Fruit fly (Drosophila melanogaster) S2 (cell line): ENCODE measurements around the gene CG14518.

Experiments
- CG8478 ChIP-seq: fragments of >200 bp; optimal IDR thresholded peaks from 2 replicates; lab custom pipeline; 2018
- CTCF ChIP-seq, 2 experiments: fragments of >200 bp; optimal IDR thresholded peaks; 2 replicates each; lab custom pipeline; 2018

CG14518 gene

DNA sequence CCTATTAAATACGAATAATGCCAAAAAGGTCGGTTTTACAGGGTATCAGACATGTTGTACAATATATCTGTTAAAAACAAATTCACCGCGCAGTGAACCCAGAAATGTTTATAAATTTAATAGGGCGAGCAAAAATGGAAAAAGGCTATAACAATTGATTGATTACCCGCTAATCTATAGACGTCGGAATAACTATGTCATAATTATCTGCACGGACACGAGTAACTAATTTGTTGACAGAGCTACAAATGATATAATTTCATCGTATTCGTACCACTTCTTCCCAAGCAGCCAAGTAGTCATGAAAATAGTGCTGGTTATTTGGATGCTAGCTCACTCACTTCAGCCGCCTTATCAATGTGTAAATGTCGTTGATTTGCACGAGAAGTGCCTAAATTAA is at the start of gene CG14518:
Gene CG14518 (plus strand): TSS at position 301 of the 400 bp plus-strand sequence.
- TF ChIP-seq CG8478 (lab: Kevin White, UChicago) (no peak), CTCF (optimal IDR thresholded peaks at IDR 0.05; lab: Kevin White, UChicago) (no peak)

DNA sequence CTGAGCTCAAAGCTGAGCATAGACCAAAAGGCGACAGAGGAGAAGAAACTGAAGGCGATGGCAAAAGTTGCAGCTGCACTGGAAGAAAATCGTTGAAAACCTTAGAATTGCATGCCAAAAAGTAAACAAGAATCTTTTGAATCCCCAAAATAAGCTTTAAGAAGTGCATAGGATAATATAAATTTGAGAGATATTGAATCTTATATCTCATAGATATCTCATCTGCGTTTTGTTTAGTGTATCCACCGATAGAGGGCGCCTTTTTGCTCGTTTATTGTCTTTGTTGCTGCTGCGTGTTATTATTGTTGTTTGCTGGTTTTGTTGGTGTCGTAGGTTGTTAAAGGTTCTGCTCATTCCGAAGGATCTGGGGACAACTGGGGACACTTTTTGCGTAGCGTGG is 38.9 kb upstream of the CG14518 start:
- TF ChIP-seq CG8478 (lab: Kevin White, UChicago), result no peak
- peak; percentile 56 to 59 for TF ChIP-seq CTCF (optimal IDR thresholded peaks at IDR 0.05; lab: Kevin White, UChicago)

DNA sequence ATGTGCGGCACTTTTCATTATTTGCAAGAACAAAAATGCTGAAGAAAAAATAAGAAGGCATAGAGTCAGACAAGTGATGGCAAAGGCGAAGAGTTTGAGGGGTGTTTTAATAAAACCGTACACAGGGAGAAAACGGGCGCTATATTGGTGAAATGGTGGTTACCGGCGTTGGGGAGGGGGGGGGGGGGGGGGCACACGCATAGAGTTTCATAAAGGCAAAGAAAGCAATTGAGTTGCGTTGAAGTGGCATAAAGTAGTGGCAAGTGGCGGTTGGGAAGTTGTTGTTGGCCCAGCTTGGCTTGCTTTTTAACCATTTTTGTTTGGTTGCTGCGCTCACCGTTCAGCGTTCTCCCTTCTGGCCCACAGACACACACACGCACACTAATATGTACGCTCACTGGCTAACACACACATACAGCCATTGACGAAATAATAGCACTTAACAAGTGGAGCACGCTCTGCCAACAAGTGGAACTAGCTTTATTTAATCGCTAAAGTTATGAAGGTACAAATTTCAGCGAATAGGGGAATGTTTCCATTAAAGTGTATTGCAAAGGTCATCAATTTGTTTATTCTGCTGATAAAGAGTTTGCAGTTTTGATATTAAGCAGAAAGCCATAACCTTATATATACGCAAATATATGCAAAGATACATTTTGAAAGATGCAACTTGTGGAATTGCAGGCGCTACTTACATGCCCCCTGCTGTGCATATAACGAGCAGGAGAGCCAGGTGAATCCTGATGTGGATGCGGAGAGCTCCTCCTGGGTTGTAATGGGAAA is 37.0 kb upstream of the CG14518 start:
- TF ChIP-seq CG8478 (lab: Kevin White, UChicago), result no peak
- TF ChIP-seq CTCF (optimal IDR thresholded peaks at IDR 0.05; lab: Kevin White, UChicago), result no peak

DNA sequence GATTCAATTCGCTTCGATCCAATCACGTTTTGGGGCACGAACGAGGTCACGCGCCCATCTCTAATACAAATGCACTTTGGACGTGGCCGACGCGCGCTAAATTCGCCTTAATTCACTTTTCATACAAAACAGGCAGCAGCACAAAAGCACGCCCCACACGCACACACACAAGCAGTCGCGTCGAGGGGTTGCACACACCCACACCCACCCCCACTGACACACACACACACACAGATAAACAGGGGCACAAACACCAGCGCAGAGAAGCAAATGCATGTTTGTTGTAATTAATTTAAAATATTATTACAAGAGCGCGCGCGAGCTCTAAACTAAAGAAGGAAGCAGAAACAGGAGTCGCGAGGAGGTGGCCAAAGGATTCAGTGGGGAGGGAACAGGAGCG is 35.4 kb upstream of the CG14518 start:
- no peak for TF ChIP-seq CG8478 (lab: Kevin White, UChicago)
- TF ChIP-seq CTCF (optimal IDR thresholded peaks at IDR 0.05; lab: Kevin White, UChicago), result no peak

DNA sequence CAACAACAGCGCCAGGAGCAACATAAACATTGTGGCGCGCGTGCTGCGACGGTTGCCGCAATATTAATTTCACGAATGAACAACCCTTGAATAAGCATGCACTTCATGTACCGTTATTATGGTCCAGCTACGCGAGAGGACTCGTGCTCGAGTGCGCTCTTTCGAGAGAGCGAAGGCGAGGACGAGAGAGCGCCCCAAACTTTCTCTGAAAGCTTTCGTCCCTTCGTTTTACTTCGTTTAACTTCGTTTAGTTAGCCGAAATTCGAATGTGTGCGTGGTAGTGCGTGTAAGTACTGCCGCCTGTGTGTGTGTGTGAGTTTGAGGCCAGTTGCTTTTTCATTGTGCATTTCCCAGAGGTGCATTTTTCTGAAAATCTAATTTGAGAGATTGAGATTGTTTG is 34.1 kb upstream of the CG14518 start:
- TF ChIP-seq CG8478 (lab: Kevin White, UChicago) (no peak), CTCF (optimal IDR thresholded peaks at IDR 0.05; lab: Kevin White, UChicago) (no peak)

DNA sequence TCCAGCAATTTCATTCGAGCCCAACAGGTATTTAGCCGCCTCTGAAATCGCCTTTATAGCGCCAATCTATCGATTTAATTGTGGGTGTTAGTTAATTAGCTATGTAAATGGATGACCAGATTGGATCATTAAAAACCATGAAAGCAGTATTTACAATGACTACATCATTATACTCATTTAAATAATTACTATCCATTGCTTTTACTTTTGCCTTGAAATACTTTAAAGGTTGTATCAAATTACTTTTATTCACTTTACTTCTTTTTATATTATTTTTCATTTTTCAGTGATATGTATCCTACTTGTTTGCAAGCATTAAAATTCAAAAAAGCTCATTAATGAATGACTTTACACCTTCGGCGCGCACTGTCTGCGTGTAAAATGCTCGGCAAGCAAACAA is 25.8 kb upstream of the CG14518 start:
- no peak for TF ChIP-seq CTCF (optimal IDR thresholded peaks at IDR 0.05; lab: Kevin White, UChicago)
- TF ChIP-seq CG8478 (lab: Kevin White, UChicago), result no peak

DNA sequence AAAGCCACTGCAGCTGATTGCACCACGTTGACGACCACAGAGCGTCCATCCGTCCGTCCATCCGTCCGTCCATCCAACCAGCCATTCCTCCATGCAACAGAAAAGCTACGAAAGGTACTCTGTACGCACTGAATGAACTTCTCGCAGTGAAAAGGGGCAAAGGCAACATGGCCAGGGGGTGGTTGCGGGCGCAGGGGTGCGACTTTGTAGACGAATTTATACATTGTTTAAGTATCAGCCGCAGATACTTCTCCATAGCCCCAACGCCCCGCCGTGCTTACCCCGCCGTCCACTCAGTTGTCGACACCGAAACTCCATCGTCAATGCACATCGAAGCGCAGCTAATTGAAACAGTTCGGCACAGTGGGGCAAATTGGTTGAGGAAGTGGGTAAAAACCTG is 24.8 kb upstream of the CG14518 start:
- no peak for TF ChIP-seq CTCF (optimal IDR thresholded peaks at IDR 0.05; lab: Kevin White, UChicago)
- no peak for TF ChIP-seq CG8478 (lab: Kevin White, UChicago)

DNA sequence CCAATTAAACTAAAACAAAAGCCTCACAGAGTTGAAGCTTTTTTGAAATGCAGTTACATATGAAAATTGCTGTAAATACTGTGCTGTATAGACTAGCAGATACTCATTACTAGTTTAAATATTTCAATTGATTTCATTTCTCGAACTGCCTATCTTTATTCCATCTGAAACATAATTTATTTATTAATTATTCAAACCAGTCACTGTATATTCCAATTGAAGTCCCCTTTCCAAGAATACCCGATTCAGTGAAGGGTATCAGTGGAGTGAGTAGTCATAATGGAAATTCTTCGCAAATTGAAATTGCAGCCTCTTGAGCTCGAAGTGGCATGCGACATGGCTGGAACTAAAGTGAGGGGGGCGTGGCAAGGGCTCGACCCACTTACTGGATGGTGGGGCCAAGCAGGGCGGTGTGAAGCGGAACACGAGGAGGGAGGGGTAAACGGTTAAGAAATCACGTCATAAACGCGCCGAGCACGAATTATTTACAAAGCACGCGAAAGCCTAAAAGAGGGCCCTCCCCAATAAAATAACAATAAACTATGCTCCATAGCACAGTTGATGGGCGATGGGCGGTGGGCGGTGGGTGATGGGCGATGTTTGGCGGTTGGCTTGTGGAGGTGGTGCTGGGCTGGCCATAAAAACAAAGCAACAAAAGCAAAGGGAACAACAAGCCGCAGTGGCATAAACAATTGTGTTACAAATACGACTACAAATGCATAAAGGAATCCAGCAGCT is 19.7 kb upstream of the CG14518 start:
- TF ChIP-seq CG8478 (lab: Kevin White, UChicago), result no peak

DNA sequence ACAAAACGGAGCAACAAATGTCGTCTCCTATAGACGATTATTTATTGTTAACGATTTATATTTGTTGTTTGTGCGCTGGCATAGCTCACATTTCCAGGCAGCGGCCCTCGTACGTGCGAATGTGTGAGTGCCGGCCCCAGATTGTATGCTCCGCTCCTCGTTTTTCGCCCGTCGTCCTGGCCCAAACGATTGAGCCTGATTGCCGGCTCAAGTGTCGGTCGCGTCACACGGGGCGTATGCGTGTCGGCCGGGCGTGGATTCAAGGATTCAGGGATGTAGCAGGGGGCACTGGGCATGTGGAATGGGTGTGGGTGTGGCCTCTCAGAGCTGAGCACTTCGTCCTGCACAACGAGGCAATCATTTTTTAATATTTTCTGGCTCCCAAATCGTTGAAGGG is 19.2 kb upstream of the CG14518 start:
- TF ChIP-seq CTCF (optimal IDR thresholded peaks at IDR 0.05; lab: Kevin White, UChicago) (no peak), CG8478 (lab: Kevin White, UChicago) (no peak)

DNA sequence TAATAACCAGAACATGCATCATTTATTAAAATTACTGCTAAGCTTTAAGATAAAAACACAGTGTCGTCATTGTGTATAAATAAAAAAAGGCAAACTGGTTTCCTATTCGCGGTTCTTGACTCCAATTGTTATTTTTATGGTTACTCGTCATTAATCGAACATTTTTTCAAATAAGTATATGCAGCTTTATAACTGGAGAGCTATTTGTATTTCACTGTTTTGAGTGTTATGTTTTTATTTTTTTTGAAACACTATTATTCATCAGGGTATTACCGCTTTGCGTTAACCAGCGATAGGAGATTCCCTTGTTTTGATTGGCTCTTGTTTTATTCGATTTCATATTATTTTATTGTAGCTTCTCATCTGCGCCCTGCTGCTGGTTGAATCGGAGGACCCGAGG is 13.6 kb upstream of the CG14518 start:
- TF ChIP-seq CTCF (optimal IDR thresholded peaks at IDR 0.05; lab: Kevin White, UChicago) (no peak), CG8478 (lab: Kevin White, UChicago) (no peak)

DNA sequence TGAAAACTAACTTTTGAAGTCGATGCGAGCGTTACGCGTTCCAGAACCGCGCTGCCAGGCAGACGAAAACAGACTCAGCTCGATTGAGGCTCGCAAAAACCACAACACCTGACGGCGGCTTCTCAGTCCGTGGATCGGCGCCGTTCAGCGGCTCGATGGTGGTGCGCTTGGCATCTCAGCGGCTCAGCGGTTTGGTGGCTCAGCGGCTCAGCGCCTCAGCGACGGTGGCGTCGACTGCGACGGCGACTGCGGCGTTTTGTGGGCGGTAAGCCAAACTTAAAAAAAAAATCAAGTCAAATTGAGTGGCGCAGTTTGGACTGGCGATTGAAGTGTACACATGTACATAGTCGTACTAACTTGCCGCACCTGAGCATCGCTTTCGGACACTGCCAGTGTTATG is 4.4 kb upstream of the CG14518 start, which contains the start of gene wat:
Gene wat (minus strand): TSS at position 41 of the 400 bp plus-strand sequence.
- TF ChIP-seq CTCF (optimal IDR thresholded peaks at IDR 0.05; lab: Kevin White, UChicago), result no peak
- TF ChIP-seq CG8478 (lab: Kevin White, UChicago), result no peak

DNA sequence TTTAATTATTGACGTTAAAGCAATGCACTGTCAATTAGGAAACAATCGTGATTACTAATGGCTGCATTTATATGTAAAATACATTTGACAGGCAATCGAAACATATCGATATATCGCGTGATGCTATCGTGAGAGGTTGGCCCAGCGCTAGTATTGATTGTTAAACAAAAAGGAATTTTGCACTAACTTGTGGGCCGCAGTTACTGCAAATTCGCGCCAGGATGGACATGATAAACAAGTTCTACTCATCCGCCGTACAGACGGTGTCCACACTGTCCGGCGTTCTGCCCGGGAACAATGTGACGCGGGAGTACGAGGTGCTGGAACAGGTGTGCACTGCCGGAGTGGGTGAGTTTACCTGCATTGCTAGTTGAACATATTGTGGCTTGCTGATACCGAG is 2.4 kb downstream of the CG14518 start, which contains the start of the genes eIF4E6 and CG1951:
Gene eIF4E6 (minus strand): TSS at position 53 of the 400 bp plus-strand sequence.
Gene CG1951 (plus strand): TSS at position 115 of the 400 bp plus-strand sequence.
- TF ChIP-seq CG8478 (lab: Kevin White, UChicago) (no peak), CTCF (optimal IDR thresholded peaks at IDR 0.05; lab: Kevin White, UChicago) (peak in 1 of 2 experiments; percentile 39)

DNA sequence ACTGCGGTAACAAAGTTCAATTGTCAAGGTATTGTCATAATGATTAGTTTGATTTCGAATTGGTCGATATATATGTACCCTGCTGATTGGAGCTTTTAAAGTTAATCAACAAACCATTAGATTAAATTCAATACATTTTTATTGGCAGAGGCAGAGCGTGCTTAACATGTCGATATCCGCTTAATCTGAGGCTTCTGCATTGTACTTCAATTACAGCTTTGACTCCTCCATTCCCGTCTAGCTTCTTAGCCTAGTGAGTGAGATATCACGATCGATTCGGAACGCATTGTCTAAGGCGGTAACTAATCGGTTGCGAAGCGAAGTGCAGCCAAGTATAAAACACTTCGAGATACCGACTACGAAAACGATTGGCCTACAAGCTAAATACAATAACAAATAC is 7.8 kb downstream of the CG14518 start, which contains the start of gene Ssl2:
Gene Ssl2 (minus strand): TSS at position 101 of the 400 bp plus-strand sequence.
- TF ChIP-seq CG8478 (lab: Kevin White, UChicago), result no peak
- no peak for TF ChIP-seq CTCF (optimal IDR thresholded peaks at IDR 0.05; lab: Kevin White, UChicago)

DNA sequence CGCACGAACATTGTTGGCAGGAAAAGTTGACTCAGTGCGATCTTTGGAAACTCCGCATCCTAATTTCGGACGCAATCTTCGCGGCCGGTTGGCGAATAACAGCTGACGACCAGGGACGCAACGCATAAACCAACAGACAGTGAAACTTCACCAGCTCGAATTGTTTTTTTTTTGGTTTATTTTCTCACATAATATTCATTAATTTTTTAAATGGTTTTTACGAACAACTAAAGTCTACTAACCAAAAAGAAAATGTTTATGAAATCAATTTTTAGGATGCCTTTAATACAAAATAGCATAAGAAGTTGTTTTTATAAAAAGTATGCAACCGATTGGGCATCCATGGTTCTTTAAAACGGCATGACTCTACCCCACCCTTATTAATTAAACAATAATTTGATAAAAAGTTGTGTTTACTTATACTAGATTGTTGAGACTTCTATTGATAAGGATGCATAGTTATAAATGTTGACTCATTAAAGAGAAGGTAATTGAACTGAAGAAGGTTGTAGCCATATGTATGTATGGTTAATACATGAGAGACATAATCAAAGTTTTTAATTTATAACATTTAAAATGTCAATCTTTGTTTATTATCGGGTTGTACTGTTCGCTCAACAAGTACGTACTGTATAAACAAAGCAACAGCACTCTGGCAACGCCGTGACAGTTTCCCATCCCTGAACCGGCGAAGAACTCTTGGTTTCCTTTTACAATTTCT is 9.3 kb downstream of the CG14518 start, which contains the start of the genes beta4GalNAcTB and Cpsf100:
Gene beta4GalNAcTB (minus strand): TSS at position 100 of the 721 bp plus-strand sequence.
Gene Cpsf100 (plus strand): TSS at position 665 of the 721 bp plus-strand sequence.
- TF ChIP-seq CTCF (optimal IDR thresholded peaks at IDR 0.05; lab: Kevin White, UChicago) (no peak), CG8478 (lab: Kevin White, UChicago) (no peak)
